Worm (Caenorhabditis elegans) whole organism, young adult: ENCODE data around the gene B0563.8.

Experiments used
- B0019.2 ChIP-seq: fragments of 200-800 bp; sonication (Bioruptor generic); conservative IDR thresholded peaks from 2 replicates; pipeline ENCODE4 v1.3.6; 2022; ENCODE audit warnings: missing genetic modification reagents, missing genetic modification characterization, missing compliant biosample characterization
- D2030.7 ChIP-seq: fragments of 200-800 bp; sonication (Bioruptor generic); IDR thresholded peaks from 2 replicates; pipeline ENCODE4 v1.3.6; 2022; ENCODE audit warnings: missing genetic modification reagents, missing genetic modification characterization, missing compliant biosample characterization
- T07F8.4 ChIP-seq: sonication (generic microtip); optimal IDR thresholded peaks from 2 replicates; lab custom pipeline; 2016; ENCODE audit warnings: mild to moderate bottlenecking, missing genetic modification characterization, moderate library complexity, missing compliant biosample characterization
- Y67H2A.10 ChIP-seq: fragments of 200-800 bp; sonication (Bioruptor generic); conservative IDR thresholded peaks from 2 replicates; pipeline ENCODE4 v1.3.6; 2022; ENCODE audit warnings: missing genetic modification reagents, missing genetic modification characterization, missing compliant biosample characterization
- ama-1 ChIP-seq, 3 experiments: fragments of 150-350 bp in 1 of 3; sonication (generic microtip) in 2 of 3; optimal IDR thresholded peaks; 2 replicates each; lab custom pipeline; 2014 to 2018; ENCODE audit warnings: missing biosample characterization in 2 of 3, missing genetic modification characterization in 2 of 3, missing genetic modification reagents in 2 of 3
- attf-6 ChIP-seq: fragments of 200-800 bp; sonication (Bioruptor generic); IDR thresholded peaks from 2 replicates; pipeline ENCODE4 v1.3.6; 2022; ENCODE audit warnings: missing genetic modification reagents, missing genetic modification characterization, missing compliant biosample characterization
- bed-1 ChIP-seq: fragments of 200-800 bp; sonication (Bioruptor generic); IDR thresholded peaks from 2 replicates; pipeline ENCODE4 v1.3.6; 2022; ENCODE audit warnings: missing genetic modification reagents, missing genetic modification characterization, missing compliant biosample characterization
- ccch-3 ChIP-seq: fragments of 200-800 bp; sonication (Bioruptor generic); optimal IDR thresholded peaks from 2 replicates; lab custom pipeline; 2018; ENCODE audit warnings: mild to moderate bottlenecking, missing genetic modification characterization, missing compliant biosample characterization
- cebp-1 ChIP-seq, 2 experiments: fragments of 200-800 bp in 1 of 2; sonication (Bioruptor generic) in 1 of 2; sonication (generic microtip) in 1 of 2; IDR thresholded peaks in 1 of 2; optimal IDR thresholded peaks in 1 of 2; 2 replicates each; pipeline versions ENCODE4 v1.3.6 to Lab custom; 2017 to 2022; ENCODE audit warnings: missing compliant biosample characterization in 2 of 2, missing genetic modification characterization in 2 of 2, mild to moderate bottlenecking in 1 of 2, missing genetic modification reagents in 1 of 2, moderate library complexity in 1 of 2
- cebp-2 ChIP-seq: fragments of 200-800 bp; sonication (Bioruptor generic); IDR thresholded peaks from 2 replicates; pipeline ENCODE4 v1.3.6; 2022; ENCODE audit warnings: missing genetic modification characterization, missing compliant biosample characterization
- ceh-100 ChIP-seq: fragments of 200-800 bp; sonication (Bioruptor generic); IDR thresholded peaks from 2 replicates; pipeline ENCODE4 v1.3.6; 2022; ENCODE audit warnings: missing genetic modification reagents, missing genetic modification characterization, missing compliant biosample characterization
- ceh-27 ChIP-seq: fragments of 200-800 bp; sonication (Bioruptor generic); optimal IDR thresholded peaks from 2 replicates; lab custom pipeline; 2018; ENCODE audit warnings: mild to moderate bottlenecking, missing genetic modification characterization, moderate library complexity, missing compliant biosample characterization
- ceh-58 ChIP-seq: fragments of 200-800 bp; sonication (Bioruptor generic); IDR thresholded peaks from 2 replicates; pipeline ENCODE4 v1.3.6; 2022; ENCODE audit warnings: missing genetic modification characterization, missing compliant biosample characterization
- ceh-79 ChIP-seq: sonication (generic microtip); optimal IDR thresholded peaks from 2 replicates; lab custom pipeline; 2017; ENCODE audit warnings: mild to moderate bottlenecking, missing genetic modification characterization, missing compliant biosample characterization
- ceh-91 ChIP-seq: fragments of 200-800 bp; sonication (Bioruptor generic); IDR thresholded peaks from 2 replicates; pipeline ENCODE4 v1.3.6; 2022; ENCODE audit warnings: missing genetic modification reagents, missing genetic modification characterization, missing compliant biosample characterization
- chd-7 ChIP-seq: sonication (generic microtip); optimal IDR thresholded peaks from 2 replicates; lab custom pipeline; 2016; ENCODE audit warnings: mild to moderate bottlenecking, missing genetic modification characterization, moderate library complexity, missing compliant biosample characterization
- efl-1 ChIP-seq: fragments of 150-350 bp; optimal IDR thresholded peaks from 2 replicates; lab custom pipeline; 2014; ENCODE audit warnings: missing biosample characterization, missing genetic modification reagents, missing genetic modification characterization
- egl-18 ChIP-seq: fragments of 200-800 bp; sonication (Bioruptor generic); IDR thresholded peaks from 2 replicates; pipeline ENCODE4 v1.3.6; 2022; ENCODE audit warnings: missing genetic modification reagents, missing genetic modification characterization, missing compliant biosample characterization
- egrh-3 ChIP-seq: fragments of 200-800 bp; sonication (Bioruptor generic); IDR thresholded peaks from 2 replicates; pipeline ENCODE4 v1.3.6; 2022; ENCODE audit warnings: missing genetic modification reagents, missing genetic modification characterization, missing compliant biosample characterization
- ets-4 ChIP-seq: fragments of 200-800 bp; sonication (Bioruptor generic); optimal IDR thresholded peaks from 2 replicates; lab custom pipeline; 2018; ENCODE audit warnings: mild to moderate bottlenecking, missing genetic modification characterization, missing compliant biosample characterization
- hmg-1.2 ChIP-seq: fragments of 200-800 bp; sonication (Bioruptor generic); IDR thresholded peaks from 2 replicates; pipeline ENCODE4 v1.3.6; 2022; ENCODE audit warnings: missing genetic modification reagents, missing genetic modification characterization, missing compliant biosample characterization
- hrde-1 ChIP-seq: sonication (generic microtip); optimal IDR thresholded peaks from 2 replicates; lab custom pipeline; 2016; ENCODE audit warnings: missing genetic modification characterization, mild to moderate bottlenecking, missing compliant biosample characterization, moderate library complexity, missing genotype, missing genetic modification reagents, borderline replicate concordance
- hsf-1 ChIP-seq: fragments of 200-800 bp; sonication (Bioruptor generic); IDR thresholded peaks from 2 replicates; pipeline ENCODE4 v1.3.6; 2022; ENCODE audit warnings: missing genetic modification reagents, missing genetic modification characterization, missing compliant biosample characterization
- let-607 ChIP-seq, 2 experiments: fragments of 200-800 bp in 1 of 2; sonication (Bioruptor generic) in 1 of 2; sonication (generic microtip) in 1 of 2; optimal IDR thresholded peaks; 2 replicates each; lab custom pipeline; 2016 to 2018; ENCODE audit warnings: mild to moderate bottlenecking in 2 of 2, missing compliant biosample characterization in 2 of 2, missing genetic modification characterization in 2 of 2, moderate library complexity in 2 of 2, missing genotype in 1 of 2
- lin-26 ChIP-seq: fragments of 200-800 bp; sonication (Bioruptor generic); IDR thresholded peaks from 2 replicates; pipeline ENCODE4 v1.3.6; 2022; ENCODE audit warnings: missing genetic modification reagents, missing genetic modification characterization, missing compliant biosample characterization
- lir-1 ChIP-seq: fragments of 200-800 bp; sonication (Bioruptor generic); conservative IDR thresholded peaks from 2 replicates; pipeline ENCODE4 v1.3.6; 2022; ENCODE audit warnings: missing genetic modification reagents, missing genetic modification characterization, missing compliant biosample characterization
- lsy-27 ChIP-seq: sonication (generic microtip); optimal IDR thresholded peaks from 2 replicates; lab custom pipeline; 2017; ENCODE audit warnings: missing genetic modification characterization, mild to moderate bottlenecking, missing compliant biosample characterization, antibody characterized with exemption, missing genotype, borderline replicate concordance; ENCODE audit not compliant: insufficient read depth
- madf-8 ChIP-seq: fragments of 200-800 bp; sonication (Bioruptor generic); conservative IDR thresholded peaks from 2 replicates; pipeline ENCODE4 v1.3.6; 2022; ENCODE audit warnings: missing genetic modification reagents, missing genetic modification characterization, missing compliant biosample characterization
- mcd-1 ChIP-seq: fragments of 200-800 bp; sonication (Bioruptor generic); IDR thresholded peaks from 2 replicates; pipeline ENCODE4 v1.3.6; 2022; ENCODE audit warnings: missing genetic modification reagents, missing genetic modification characterization, missing compliant biosample characterization
- nfya-1 ChIP-seq: sonication (generic microtip); optimal IDR thresholded peaks from 2 replicates; lab custom pipeline; 2017; ENCODE audit warnings: antibody characterized with exemption, missing compliant biosample characterization, missing genetic modification characterization, borderline replicate concordance; ENCODE audit not compliant: insufficient read depth
- pha-4 ChIP-seq: fragments of 150-350 bp; sonication (generic microtip); optimal IDR thresholded peaks from 2 replicates; lab custom pipeline; 2014; ENCODE audit warnings: missing biosample characterization, missing genetic modification reagents, missing genetic modification characterization
- rcor-1 ChIP-seq: fragments of 200-800 bp; sonication (Bioruptor generic); IDR thresholded peaks from 2 replicates; pipeline ENCODE4 v1.3.6; 2022; ENCODE audit warnings: missing genetic modification reagents, missing genetic modification characterization, missing compliant biosample characterization
- repo-1 ChIP-seq: sonication (generic microtip); optimal IDR thresholded peaks from 2 replicates; lab custom pipeline; 2017; ENCODE audit warnings: mild to moderate bottlenecking, missing genetic modification characterization, missing compliant biosample characterization
- rpc-1 ChIP-seq, 2 experiments: fragments of 150-350 bp in 1 of 2; sonication (generic microtip) in 1 of 2; optimal IDR thresholded peaks; 2 replicates each; lab custom pipeline; 2014 to 2018; ENCODE audit warnings: missing biosample characterization in 1 of 2, missing genetic modification characterization in 1 of 2, missing genetic modification reagents in 1 of 2, missing genotype in 1 of 2
- snpc-1.3 ChIP-seq: sonication (generic microtip); optimal IDR thresholded peaks from 2 replicates; lab custom pipeline; 2017; ENCODE audit warnings: missing genetic modification characterization, mild to moderate bottlenecking, missing compliant biosample characterization, antibody characterized with exemption, moderate library complexity, missing genotype, missing genetic modification reagents; ENCODE audit not compliant: insufficient read depth
- snpc-3.4 ChIP-seq: sonication (generic microtip); optimal IDR thresholded peaks from 2 replicates; lab custom pipeline; 2017; ENCODE audit warnings: missing genetic modification characterization, mild to moderate bottlenecking, missing compliant biosample characterization, antibody characterized with exemption, moderate library complexity, missing genotype, missing genetic modification reagents
- tbp1 ChIP-seq: fragments of 200-800 bp; sonication (Bioruptor generic); optimal IDR thresholded peaks from 2 replicates; lab custom pipeline; 2018; ENCODE audit warnings: mild to moderate bottlenecking, missing genetic modification characterization, missing compliant biosample characterization
- unc-130 ChIP-seq: sonication (generic microtip); optimal IDR thresholded peaks from 2 replicates; lab custom pipeline; 2016; ENCODE audit warnings: missing genetic modification reagents, missing genetic modification characterization, missing compliant biosample characterization
- zfh-2 ChIP-seq: fragments of 200-800 bp; sonication (Bioruptor generic); conservative IDR thresholded peaks from 2 replicates; pipeline ENCODE4 v1.3.6; 2022; ENCODE audit warnings: missing genetic modification reagents, missing genetic modification characterization, missing compliant biosample characterization
- zim-3 ChIP-seq: sonication (generic microtip); optimal IDR thresholded peaks from 2 replicates; lab custom pipeline; 2017; ENCODE audit warnings: mild to moderate bottlenecking, missing genetic modification characterization, moderate library complexity, missing compliant biosample characterization
- ztf-25 ChIP-seq: fragments of 200-800 bp; sonication (Bioruptor generic); IDR thresholded peaks from 2 replicates; pipeline ENCODE4 v1.3.6; 2022; ENCODE audit warnings: missing genetic modification reagents, missing genetic modification characterization, missing compliant biosample characterization
- ztf-28 ChIP-seq: fragments of 200-800 bp; sonication (Bioruptor generic); IDR thresholded peaks from 2 replicates; pipeline ENCODE4 v1.3.6; 2022; ENCODE audit warnings: missing genetic modification reagents, missing genetic modification characterization, missing compliant biosample characterization

B0563.8 gene

ce11 chrX:9194081-9194480 is 19.8 kb upstream of the B0563.8 start:
- TF ChIP-seq ceh-58 (no peak), egl-18 (GFP tag; lab: Robert Waterston, UW) (no peak), ceh-27 (GFP tag; lab: Kevin White, UChicago) (no peak), madf-8 (GFP tag; lab: Robert Waterston, UW) (no peak), cebp-1 (GFP tag; IDR thresholded peaks at IDR 0.05; lab: Robert Waterston, UW) (no peak), cebp-1 (tag; optimal IDR thresholded peaks at IDR 0.05; lab: Kevin White, UChicago) (no peak), snpc-1.3 (no peak), ama-1 (optimal IDR thresholded peaks at IDR 0.05; lab: Kevin White, UChicago) (no peak), ama-1 (GFP tag; optimal IDR thresholded peaks at IDR 0.05; lab: Kevin White, UChicago) (no peak), zim-3 (tag; lab: Kevin White, UChicago) (no peak), T07F8.4 (tag; lab: Kevin White, UChicago) (no peak), ztf-28 (GFP tag; lab: Robert Waterston, UW) (no peak), let-607 (tag; optimal IDR thresholded peaks at IDR 0.05; lab: Kevin White, UChicago) (no peak), ztf-25 (no peak), bed-1 (GFP tag; lab: Robert Waterston, UW) (no peak), Y67H2A.10 (GFP tag; lab: Robert Waterston, UW) (no peak), hsf-1 (GFP tag; lab: Robert Waterston, UW) (no peak), ceh-100 (GFP tag; lab: Robert Waterston, UW) (no peak)

- TF ChIP-seq lin-26 (GFP tag; lab: Robert Waterston, UW) (peak; percentile 70; the same call in 1 of the 2 replicates), rcor-1 (GFP tag; lab: Robert Waterston, UW) (0 out of 2 replicates have a peak, but pooled peaks have one; percentile 29), chd-7 (tag; lab: Kevin White, UChicago) (no peak), zfh-2 (0 out of 2 replicates have a peak, but pooled peaks have one; percentile 20), rpc-1 (optimal IDR thresholded peaks at IDR 0.05; lab: Kevin White, UChicago) (peak; percentile 22), rpc-1 (tag; optimal IDR thresholded peaks at IDR 0.05; lab: Kevin White, UChicago) (peak; percentile 56), attf-6 (GFP tag; lab: Robert Waterston, UW) (0 out of 2 replicates have a peak, but pooled peaks have one; percentile 12), D2030.7 (GFP tag; lab: Robert Waterston, UW) (peak; percentile 86), cebp-2 (no peak), egrh-3 (GFP tag; lab: Robert Waterston, UW) (peak; percentile 61; the same call in 1 of the 2 replicates), nfya-1 (tag; lab: Kevin White, UChicago) (no peak), tbp1 (GFP tag; lab: Kevin White, UChicago) (peak; percentile 28), ama-1 (optimal IDR thresholded peaks at IDR 0.05; lab: Kevin White, UChicago) (no peak), ama-1 (GFP tag; optimal IDR thresholded peaks at IDR 0.05; lab: Kevin White, UChicago) (peak in 1 of 2 experiments; percentile 23), B0019.2 (no peak)
Observed at ce11 chrX:9191795-9192494, 17.6 kb upstream of the B0563.8 start, which contains the start of gene Y81B9A.1. Gene Y81B9A.1, plus strand, starts transcription at chrX:9192444.

- TF ChIP-seq ceh-79 (tag; lab: Kevin White, UChicago) (no peak), unc-130 (GFP tag; lab: Kevin White, UChicago) (no peak), tbp1 (GFP tag; lab: Kevin White, UChicago) (no peak), pha-4 (tag; lab: Kevin White, UChicago) (no peak), mcd-1 (GFP tag; lab: Robert Waterston, UW) (no peak), ceh-91 (GFP tag; lab: Robert Waterston, UW) (no peak), rcor-1 (GFP tag; lab: Robert Waterston, UW) (no peak), ccch-3 (GFP tag; lab: Kevin White, UChicago) (no peak), lir-1 (GFP tag; lab: Robert Waterston, UW) (no peak), efl-1 (no peak), madf-8 (GFP tag; lab: Robert Waterston, UW) (no peak), lsy-27 (no peak), hmg-1.2 (GFP tag; lab: Robert Waterston, UW) (no peak), hrde-1 (tag; lab: Kevin White, UChicago) (no peak), repo-1 (no peak), ceh-100 (GFP tag; lab: Robert Waterston, UW) (no peak), ets-4 (GFP tag; lab: Kevin White, UChicago) (no peak), snpc-3.4 (no peak)
Observed at ce11 chrX:9183836-9184235, 9.5 kb upstream of the B0563.8 start, which contains the start of gene Y81B9A.2. Gene Y81B9A.2, plus strand, starts transcription at chrX:9184136.
